Worm (Caenorhabditis elegans) whole organism, mixed stage, embryonic: Measurements from ENCODE around the gene bath-28.

Experiments used
- M03D4.4 ChIP-seq: sonication (generic microtip); optimal IDR thresholded peaks from 2 replicates; lab custom pipeline; 2017; ENCODE audit warnings: mild to moderate bottlenecking, missing genetic modification characterization, missing compliant biosample characterization
- ceh-43 ChIP-seq: fragments of 200-800 bp; sonication (Bioruptor generic); optimal IDR thresholded peaks from 2 replicates; lab custom pipeline; 2018; ENCODE audit warnings: mild to moderate bottlenecking, missing genetic modification characterization, moderate library complexity, missing compliant biosample characterization
- elt-1 ChIP-seq: sonication (generic microtip); optimal IDR thresholded peaks from 2 replicates; lab custom pipeline; 2017; ENCODE audit warnings: missing genetic modification characterization, mild to moderate bottlenecking, missing compliant biosample characterization, antibody characterized with exemption, moderate library complexity, borderline replicate concordance; ENCODE audit not compliant: insufficient read depth
- lsy-2 ChIP-seq: fragments of 150-350 bp; optimal IDR thresholded peaks from 2 replicates; lab custom pipeline; 2014; ENCODE audit warnings: missing biosample characterization, missing genetic modification characterization
- nhr-2 ChIP-seq: fragments of 150-350 bp; optimal IDR thresholded peaks from 2 replicates; lab custom pipeline; 2014; ENCODE audit warnings: missing biosample characterization, missing genetic modification characterization
- nhr-237 ChIP-seq: fragments of 150-350 bp; optimal IDR thresholded peaks from 2 replicates; lab custom pipeline; 2014; ENCODE audit warnings: missing biosample characterization, missing genetic modification characterization
- nhr-28 ChIP-seq: fragments of 150-350 bp; optimal IDR thresholded peaks from 2 replicates; lab custom pipeline; 2014; ENCODE audit warnings: missing biosample characterization, missing genetic modification characterization
- nhr-76 ChIP-seq: sonication (generic microtip); optimal IDR thresholded peaks from 2 replicates; lab custom pipeline; 2017; ENCODE audit warnings: missing biosample characterization, missing genetic modification characterization
- snpc-4 ChIP-seq: fragments of 150-350 bp; optimal IDR thresholded peaks from 2 replicates; lab custom pipeline; 2014; ENCODE audit warnings: missing biosample characterization, missing genetic modification characterization
- sptf-1 ChIP-seq: sonication (generic microtip); optimal IDR thresholded peaks from 2 replicates; lab custom pipeline; 2017; ENCODE audit warnings: mild to moderate bottlenecking, missing genetic modification characterization, moderate library complexity, missing compliant biosample characterization
- unc-39 ChIP-seq: fragments of 150-350 bp; optimal IDR thresholded peaks from 2 replicates; lab custom pipeline; 2014; ENCODE audit warnings: missing biosample characterization, missing genetic modification characterization
- unc-62 ChIP-seq: fragments of 150-350 bp; optimal IDR thresholded peaks from 2 replicates; lab custom pipeline; 2014; ENCODE audit warnings: missing biosample characterization, missing genetic modification reagents, missing genetic modification characterization
- ztf-11 ChIP-seq: fragments of 150-350 bp; optimal IDR thresholded peaks from 2 replicates; lab custom pipeline; 2014; ENCODE audit warnings: missing biosample characterization, missing genetic modification characterization

DNA sequence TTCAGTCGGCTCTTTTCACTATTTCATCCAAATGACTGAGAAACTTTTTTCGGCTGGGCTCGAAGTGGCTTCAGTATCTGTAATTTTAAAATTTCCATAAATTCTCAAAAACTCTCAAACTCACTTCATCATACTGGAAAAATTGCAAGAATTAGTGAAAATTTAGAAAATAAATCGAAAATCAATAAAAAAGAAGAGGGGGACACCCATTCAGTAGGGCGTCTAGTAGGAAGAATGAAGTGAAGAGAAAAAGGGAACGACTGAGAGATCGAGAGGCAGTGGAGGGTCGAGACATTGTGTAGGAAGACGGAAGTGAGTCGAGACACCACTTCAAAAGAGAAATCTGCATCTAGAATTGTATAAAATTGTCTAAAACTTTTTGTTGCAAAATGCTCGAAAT lies 29.1 kb upstream of the bath-28 start:
- TF ChIP-seq nhr-2 (tag; lab: Kevin White, UChicago): no peak
- no peak for TF ChIP-seq unc-62 (GFP tag; lab: Kevin White, UChicago)
- TF ChIP-seq ceh-43 (GFP tag; lab: Kevin White, UChicago): no peak
- no peak for TF ChIP-seq nhr-76 (tag; lab: Kevin White, UChicago)
- no peak for TF ChIP-seq ztf-11
- no peak for TF ChIP-seq lsy-2 (tag; lab: Kevin White, UChicago)
- TF ChIP-seq M03D4.4: no peak
- no peak for TF ChIP-seq nhr-237 (tag; lab: Kevin White, UChicago)
- no peak for TF ChIP-seq sptf-1 (tag; lab: Kevin White, UChicago)
- no peak for TF ChIP-seq snpc-4
- no peak for TF ChIP-seq elt-1 (tag; lab: Kevin White, UChicago)
- no peak for TF ChIP-seq unc-39 (tag; lab: Kevin White, UChicago)
- no peak for TF ChIP-seq nhr-28 (tag; lab: Kevin White, UChicago)
